Fruit fly (Drosophila melanogaster): ENCODE measurements around the gene mRpL24.

mRpL24 gene

DNA sequence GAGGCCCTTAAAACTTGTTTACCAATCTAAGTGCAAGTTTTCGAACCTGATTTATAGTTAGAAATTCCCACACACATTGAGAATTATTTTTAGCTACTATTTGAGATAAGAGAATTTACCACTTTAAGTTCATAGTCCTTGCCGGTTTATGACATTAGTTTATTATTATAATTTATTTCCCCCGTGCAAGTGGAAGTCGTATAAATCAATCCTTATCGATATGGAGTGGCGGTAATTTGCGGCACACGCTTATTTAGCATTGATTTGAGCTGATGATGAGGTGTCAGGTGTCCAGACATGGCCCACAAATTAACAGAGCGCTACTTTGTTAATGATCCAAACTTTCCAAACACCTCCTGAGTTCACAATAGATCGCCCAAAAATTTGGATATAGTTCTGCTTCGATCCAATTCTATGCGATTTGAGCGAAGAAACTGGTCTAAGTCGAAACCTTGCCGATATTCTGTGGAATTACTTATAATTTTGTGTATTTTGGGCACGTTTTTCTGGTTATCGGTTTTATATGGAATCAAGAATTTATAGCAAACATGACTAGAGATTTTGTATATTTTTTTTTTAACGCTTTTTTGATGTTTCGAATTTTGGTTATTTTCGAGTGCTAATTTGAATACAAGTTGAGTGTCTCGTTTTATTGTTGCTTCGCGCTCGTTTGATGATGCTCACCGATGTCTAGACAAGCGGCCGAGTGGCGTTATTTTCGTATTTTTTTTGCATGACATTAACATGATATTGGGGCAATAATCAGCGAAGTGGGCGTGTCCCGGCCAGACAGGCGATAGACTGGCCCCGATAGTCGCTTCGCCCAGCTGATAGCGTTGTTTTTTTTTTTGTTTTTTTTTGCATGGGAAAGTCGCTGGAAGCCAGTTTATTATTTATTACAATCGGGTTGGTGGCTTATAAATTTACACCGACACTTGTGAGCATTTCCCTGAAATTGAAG lies 45.3 kb downstream of the mRpL24 start:
- TF ChIP-seq CTCF (optimal IDR thresholded peaks at IDR 0.05): no peak
- TF ChIP-seq CG8478 (optimal IDR thresholded peaks at IDR 0.05): no peak

DNA sequence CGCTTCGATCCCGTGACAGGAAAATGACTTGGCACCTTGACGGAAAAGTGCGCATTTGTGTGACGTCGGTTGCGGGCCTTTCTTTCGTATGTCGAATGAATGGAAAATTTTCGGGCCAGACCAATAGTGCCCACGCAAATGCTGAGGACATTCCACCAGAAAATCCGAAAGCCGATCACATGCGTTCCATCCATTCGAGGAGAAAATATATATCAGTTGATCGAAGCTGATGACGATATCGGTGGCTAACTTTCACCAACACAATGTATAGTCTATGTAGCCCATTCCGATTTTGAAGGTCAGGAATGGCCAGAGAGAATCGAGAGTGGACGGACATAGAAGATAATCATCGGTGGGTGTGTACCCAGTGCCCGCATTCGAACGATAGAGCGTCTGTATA lies 47.0 kb downstream of the mRpL24 start:
- TF ChIP-seq CG8478 (optimal IDR thresholded peaks at IDR 0.05) (no peak), CTCF (optimal IDR thresholded peaks at IDR 0.05) (no peak)

dm6 chr2L:4896484-4897205 lies 48.5 kb downstream of the mRpL24 start:
- TF ChIP-seq CG8478 (optimal IDR thresholded peaks at IDR 0.05) (no peak), CTCF (optimal IDR thresholded peaks at IDR 0.05) (no peak)

dm6 chr2L:4895902-4896301 lies 49.3 kb downstream of the mRpL24 start:
- TF ChIP-seq CG8478 (optimal IDR thresholded peaks at IDR 0.05) (no peak), CTCF (optimal IDR thresholded peaks at IDR 0.05) (no peak)

Data from S2 (cell line).